Worm (Caenorhabditis elegans) whole organism, early embryonic: ENCODE results near the gene srh-213.
"Not testable (repeated sequence)": the region's sequence is repeated elsewhere in the genome, so short reads cannot be mapped to it uniquely, and the experiment has no call there.

Experiments
- B0310.2 ChIP-seq: sonication (generic microtip); optimal IDR thresholded peaks from 2 replicates; lab custom pipeline; 2016; ENCODE audit warnings: mild to moderate bottlenecking, missing genetic modification characterization, missing compliant biosample characterization
- F13C5.2 ChIP-seq: sonication (generic microtip); optimal IDR thresholded peaks from 2 replicates; lab custom pipeline; 2017; ENCODE audit warnings: mild to moderate bottlenecking, missing genetic modification characterization, inconsistent platforms, missing compliant biosample characterization
- aly-1 ChIP-seq: sonication (generic microtip); optimal IDR thresholded peaks from 2 replicates; lab custom pipeline; 2016; ENCODE audit warnings: missing genetic modification characterization, missing compliant biosample characterization
- ama-1 ChIP-seq: fragments of 150-350 bp; optimal IDR thresholded peaks from 2 replicates; lab custom pipeline; 2014
- ceh-13 ChIP-seq: fragments of 200-800 bp; sonication (Bioruptor generic); optimal IDR thresholded peaks from 2 replicates; lab custom pipeline; 2018; ENCODE audit warnings: mild to moderate bottlenecking, missing genetic modification characterization, missing compliant biosample characterization
- ceh-36 ChIP-seq: sonication (generic microtip); optimal IDR thresholded peaks from 2 replicates; lab custom pipeline; 2016; ENCODE audit warnings: missing genetic modification characterization, inconsistent platforms, missing compliant biosample characterization
- ets-7 ChIP-seq: sonication (generic microtip); optimal IDR thresholded peaks from 2 replicates; lab custom pipeline; 2016; ENCODE audit warnings: missing genotype, missing genetic modification characterization, missing compliant biosample characterization
- flt-1 ChIP-seq: fragments of 200-800 bp; sonication (Bioruptor generic); IDR thresholded peaks from 2 replicates; pipeline ENCODE4 v1.3.6; 2022; ENCODE audit warnings: missing genetic modification characterization, missing compliant biosample characterization
- hmbx-1 ChIP-seq: sonication (generic microtip); optimal IDR thresholded peaks from 2 replicates; lab custom pipeline; 2016; ENCODE audit warnings: mild to moderate bottlenecking, missing genetic modification characterization, missing compliant biosample characterization
- hmg-4 ChIP-seq: fragments of 200-800 bp; sonication (Bioruptor generic); optimal IDR thresholded peaks from 2 replicates; lab custom pipeline; 2018; ENCODE audit warnings: mild to moderate bottlenecking, missing genetic modification characterization, missing compliant biosample characterization
- hnd-1 ChIP-seq: sonication (generic microtip); optimal IDR thresholded peaks from 2 replicates; lab custom pipeline; 2016; ENCODE audit warnings: missing genetic modification characterization, missing compliant biosample characterization
- pes-1 ChIP-seq: fragments of 200-800 bp; sonication (Bioruptor generic); IDR thresholded peaks from 2 replicates; pipeline ENCODE4 v1.3.6; 2022; ENCODE audit warnings: missing genetic modification reagents, missing genetic modification characterization, missing compliant biosample characterization
- scrt-1 ChIP-seq: fragments of 200-800 bp; sonication (Bioruptor generic); IDR thresholded peaks from 2 replicates; pipeline ENCODE4 v1.3.6; 2022; ENCODE audit warnings: missing genetic modification characterization, missing compliant biosample characterization
- sea-1 ChIP-seq: fragments of 200-800 bp; sonication (Bioruptor generic); conservative IDR thresholded peaks from 2 replicates; pipeline ENCODE4 v1.3.6; 2022; ENCODE audit warnings: missing genetic modification characterization, missing compliant biosample characterization
- tbx-11 ChIP-seq: fragments of 200-800 bp; sonication (Bioruptor generic); IDR thresholded peaks from 2 replicates; pipeline ENCODE4 v1.3.6; 2022; ENCODE audit warnings: missing genetic modification characterization, missing compliant biosample characterization
- tbx-37 ChIP-seq: fragments of 200-800 bp; sonication (Bioruptor generic); conservative IDR thresholded peaks from 2 replicates; pipeline ENCODE4 v1.3.6; 2022; ENCODE audit warnings: missing genetic modification reagents, missing genetic modification characterization, missing compliant biosample characterization
- tra-4 ChIP-seq: sonication (generic microtip); optimal IDR thresholded peaks from 2 replicates; lab custom pipeline; 2017; ENCODE audit warnings: missing genetic modification characterization, missing compliant biosample characterization

Gene srh-213

ce11 chrV:3562824-3563223, 32.0 kb downstream of the srh-213 start, which contains the start of gene T24A6.16:
T24A6.16 (minus strand) TSS chrV:3562924.
- not testable (repeated sequence) for TF ChIP-seq ceh-36 (tag; lab: Kevin White, UChicago); hmg-4 (GFP tag; lab: Kevin White, UChicago); tbx-37 (GFP tag; lab: Robert Waterston, UW)

ce11 chrV:3558744-3559143, 36.1 kb downstream of the srh-213 start, which contains the start of gene T24A6.1:
T24A6.1 (plus strand) TSS chrV:3559044.
- TF ChIP-seq hmg-4 (GFP tag; lab: Kevin White, UChicago); ets-7 (tag; lab: Kevin White, UChicago); tbx-11 (GFP tag; lab: Robert Waterston, UW): not testable (repeated sequence)

ce11 chrV:3557422-3557821, 37.4 kb downstream of the srh-213 start, which contains the start of gene grl-31:
grl-31 (minus strand) TSS chrV:3557778.
- TF ChIP-seq tra-4 (no peak), F13C5.2 (tag; lab: Kevin White, UChicago) (no peak), tbx-37 (GFP tag; lab: Robert Waterston, UW) (no peak), B0310.2 (tag; lab: Kevin White, UChicago) (no peak), ama-1 (lab: Kevin White, UChicago) (no peak)

- TF ChIP-seq pes-1 (GFP tag; lab: Robert Waterston, UW) (no peak), ceh-13 (no peak)
Measured at ce11 chrV:3555986-3556385, 38.9 kb downstream of the srh-213 start, which contains the start of gene grl-30. grl-30 (plus strand) TSS chrV:3556286.

ce11 chrV:3554869-3555268, 40.0 kb downstream of the srh-213 start, which contains the start of gene grl-29:
grl-29 (minus strand) TSS chrV:3555236.
- TF ChIP-seq hmg-4 (GFP tag; lab: Kevin White, UChicago) (no peak), aly-1 (tag; lab: Kevin White, UChicago) (no peak), F13C5.2 (tag; lab: Kevin White, UChicago) (no peak), pes-1 (GFP tag; lab: Robert Waterston, UW) (no peak), ceh-36 (tag; lab: Kevin White, UChicago) (no peak), ceh-13 (no peak), ets-7 (tag; lab: Kevin White, UChicago) (no peak), tbx-11 (GFP tag; lab: Robert Waterston, UW) (no peak), sea-1 (GFP tag; lab: Robert Waterston, UW) (no peak), tbx-37 (GFP tag; lab: Robert Waterston, UW) (no peak), tra-4 (no peak), flt-1 (GFP tag; lab: Robert Waterston, UW) (no peak), hnd-1 (no peak), ama-1 (lab: Kevin White, UChicago) (no peak), B0310.2 (tag; lab: Kevin White, UChicago) (no peak), scrt-1 (GFP tag; lab: Robert Waterston, UW) (no peak)

ce11 chrV:3552740-3553469, 41.9 kb downstream of the srh-213 start, which contains the start of gene T24A6.20:
T24A6.20 (plus strand) TSS chrV:3553134.
- TF ChIP-seq ets-7 (tag; lab: Kevin White, UChicago) (no peak), ama-1 (lab: Kevin White, UChicago) (no peak), F13C5.2 (tag; lab: Kevin White, UChicago) (no peak), B0310.2 (tag; lab: Kevin White, UChicago) (no peak), hnd-1 (no peak), ceh-36 (tag; lab: Kevin White, UChicago) (no peak), scrt-1 (GFP tag; lab: Robert Waterston, UW) (no peak)

ce11 chrV:3551765-3552164, 43.1 kb downstream of the srh-213 start, which contains the start of gene grl-28:
grl-28 (minus strand) TSS chrV:3551865.
- TF ChIP-seq hmbx-1 = no peak
- no peak for TF ChIP-seq hmg-4 (GFP tag; lab: Kevin White, UChicago)
- no peak for TF ChIP-seq B0310.2 (tag; lab: Kevin White, UChicago)
- TF ChIP-seq hnd-1 = no peak
- TF ChIP-seq ceh-36 (tag; lab: Kevin White, UChicago) = no peak
- no peak for TF ChIP-seq aly-1 (tag; lab: Kevin White, UChicago)
- no peak for TF ChIP-seq sea-1 (GFP tag; lab: Robert Waterston, UW)
- no peak for TF ChIP-seq ets-7 (tag; lab: Kevin White, UChicago)
- no peak for TF ChIP-seq ceh-13

ce11 chrV:3549553-3549952, 45.3 kb downstream of the srh-213 start, which contains the start of gene sri-21:
sri-21 (plus strand) TSS chrV:3549853.
- TF ChIP-seq ceh-13 (no peak), aly-1 (tag; lab: Kevin White, UChicago) (no peak), F13C5.2 (tag; lab: Kevin White, UChicago) (no peak), tbx-37 (GFP tag; lab: Robert Waterston, UW) (no peak), ets-7 (tag; lab: Kevin White, UChicago) (no peak), sea-1 (GFP tag; lab: Robert Waterston, UW) (no peak), scrt-1 (GFP tag; lab: Robert Waterston, UW) (no peak), ceh-36 (tag; lab: Kevin White, UChicago) (no peak)
